Worm (Caenorhabditis elegans): ENCODE data around the gene nhr-214.

DNA sequence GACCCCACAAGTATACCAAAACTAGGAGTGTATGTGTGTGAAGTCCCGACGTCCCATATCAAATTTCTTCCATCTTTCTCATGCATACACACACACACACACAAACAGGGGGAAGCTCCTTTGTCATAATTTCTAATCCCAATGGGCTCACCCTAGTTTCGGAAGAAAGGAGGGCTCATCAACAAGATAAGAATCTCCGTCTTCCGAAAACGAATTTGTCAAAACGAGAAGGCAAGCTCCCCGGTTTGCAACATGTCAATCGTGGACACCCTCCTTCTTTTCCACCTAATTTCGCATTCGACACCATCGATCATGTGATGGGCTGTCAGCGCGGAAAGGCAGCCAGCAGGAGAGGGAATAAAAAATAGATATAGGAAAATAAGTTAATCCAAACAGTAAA, 11.5 kb downstream of the nhr-214 start:
- peak; percentile 19 for TF ChIP-seq mep-1 (tag; optimal IDR thresholded peaks at IDR 0.05)
- no peak for TF ChIP-seq tbx-8 (GFP tag; optimal IDR thresholded peaks at IDR 0.05)
- TF ChIP-seq nhr-76 (tag; optimal IDR thresholded peaks at IDR 0.05), result no peak
- peak; percentile 62 for TF ChIP-seq elt-1 (tag; optimal IDR thresholded peaks at IDR 0.05; ENCODE audit: borderline replicate concordance, insufficient read depth)
- no peak for TF ChIP-seq ham-2 (GFP tag; optimal IDR thresholded peaks at IDR 0.05)
- no peak for TF ChIP-seq snpc-4 (tag; optimal IDR thresholded peaks at IDR 0.05)
- TF ChIP-seq elt-3 (tag; optimal IDR thresholded peaks at IDR 0.05), result no peak

All from whole organism, mixed stage, embryonic.